Worm (Caenorhabditis elegans): ENCODE data around the gene cutl-25.

- TF ChIP-seq mdl-1 (tag; optimal IDR thresholded peaks at IDR 0.05) (no peak), elt-3 (tag; optimal IDR thresholded peaks at IDR 0.05) (no peak), ztf-4 (tag; optimal IDR thresholded peaks at IDR 0.05) (no peak), isw-1 (GFP tag; IDR thresholded peaks at IDR 0.05) (no peak), lir-3 (tag; optimal IDR thresholded peaks at IDR 0.05; ENCODE audit: poor library complexity) (no peak), ceh-88 (GFP tag; IDR thresholded peaks at IDR 0.05) (no peak), lin-39 (tag; optimal IDR thresholded peaks at IDR 0.05) (no peak), fkh-4 (tag; optimal IDR thresholded peaks at IDR 0.05; ENCODE audit: borderline replicate concordance) (no peak)
Observed at ce11 chrIII:3033931-3034330, 13.0 kb downstream of the cutl-25 start.

All from whole organism, L1 larva.